Worm (Caenorhabditis elegans): ENCODE measurements around the gene folt-2.

ce11 chrV:2891927-2892326 lies 16.5 kb upstream of the folt-2 start, which contains the start of gene F37B4.15:
- TF ChIP-seq elt-1 (tag; optimal IDR thresholded peaks at IDR 0.05; ENCODE audit: borderline replicate concordance, insufficient read depth) = no peak
- no peak for TF ChIP-seq ceh-43 (GFP tag; optimal IDR thresholded peaks at IDR 0.05)
- TF ChIP-seq nhr-12 (tag; optimal IDR thresholded peaks at IDR 0.05) = no peak
- TF ChIP-seq nhr-2 (tag; optimal IDR thresholded peaks at IDR 0.05) = no peak
- no peak for TF ChIP-seq hlh-1 (tag; optimal IDR thresholded peaks at IDR 0.05)

Measured in whole organism, mixed stage, embryonic.